Fruit fly (Drosophila melanogaster) Kc167 (cell line): ENCODE measurements around the gene CG43218.

ENCODE experiments used
- Myc ChIP-seq: fragments of >200 bp; optimal IDR thresholded peaks from 2 replicates; lab custom pipeline; 2017; ENCODE audit warnings: missing external identifiers
- Sin3A ChIP-seq: fragments of >200 bp; optimal IDR thresholded peaks from 2 replicates; lab custom pipeline; 2018; ENCODE audit warnings: missing external identifiers
- h ChIP-seq: fragments of >200 bp; optimal IDR thresholded peaks from 3 replicates; lab custom pipeline; 2018; ENCODE audit warnings: missing external identifiers
- insv ChIP-seq: fragments of >200 bp; optimal IDR thresholded peaks from 3 replicates; lab custom pipeline; 2018; ENCODE audit warnings: missing external identifiers
- psq ChIP-seq: fragments of >200 bp; optimal IDR thresholded peaks from 2 replicates; lab custom pipeline; 2017; ENCODE audit warnings: missing external identifiers
- ttk ChIP-seq: sonication (Bioruptor generic); optimal IDR thresholded peaks from 2 replicates; lab custom pipeline; 2017; ENCODE audit warnings: missing external identifiers

DNA sequence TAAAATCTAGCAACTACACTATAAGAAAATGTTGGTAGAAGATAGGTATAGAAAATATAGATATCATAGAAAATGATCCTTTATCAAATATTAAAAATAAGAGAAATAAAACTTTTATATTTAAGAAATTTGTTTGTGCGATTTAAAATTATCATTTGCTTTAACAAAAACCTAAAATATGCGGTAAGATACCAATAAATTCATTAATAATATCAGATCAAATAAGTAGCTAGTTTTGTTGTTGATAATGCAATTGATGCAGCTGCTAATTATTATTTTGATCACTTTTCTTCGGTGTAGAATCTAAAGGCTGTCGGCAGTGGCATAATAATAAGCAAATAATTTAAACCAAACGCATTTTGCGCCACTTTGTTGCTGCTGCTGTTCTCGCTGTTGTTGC is 33.5 kb upstream of the CG43218 start:
- TF ChIP-seq h, result no peak
- TF ChIP-seq insv (lab: Kevin White, UChicago), result no peak
- TF ChIP-seq Sin3A (lab: Kevin White, UChicago), result no peak
- TF ChIP-seq psq (lab: Kevin White, UChicago), result no peak
- TF ChIP-seq Myc, result no peak
- no peak for TF ChIP-seq ttk (lab: Kevin White, UChicago)
